Worm (Caenorhabditis elegans): Measurements from ENCODE around the gene csp-1.

DNA sequence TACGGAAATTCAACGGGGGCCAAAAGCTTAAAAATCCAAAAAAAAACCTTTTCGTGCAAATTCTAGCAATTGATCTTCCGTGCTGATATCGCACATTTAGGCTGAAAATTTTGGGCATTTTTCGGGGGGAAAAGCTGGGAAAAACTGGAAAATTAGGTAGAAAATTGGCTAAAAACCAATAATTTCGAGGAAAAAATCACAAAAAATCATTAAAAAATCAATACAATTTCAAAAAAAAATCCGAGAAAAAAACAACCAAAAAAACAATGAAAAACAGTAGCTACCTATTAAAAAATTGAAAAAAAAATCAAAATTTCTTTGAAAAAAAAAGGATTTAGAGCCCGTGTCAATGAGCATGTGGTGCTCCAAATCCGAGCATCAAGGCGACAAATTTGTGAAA, 33.1 kb upstream of the csp-1 start, which contains the start of gene Y48E1B.3:
- TF ChIP-seq madf-6 (GFP tag; IDR thresholded peaks at IDR 0.05), result no peak
- TF ChIP-seq pha-4 (tag; optimal IDR thresholded peaks at IDR 0.05), result no peak
- TF ChIP-seq ets-4 (GFP tag; optimal IDR thresholded peaks at IDR 0.05), result no peak

Data from whole organism, young adult.